Worm (Caenorhabditis elegans) whole organism, L1 larva: ENCODE measurements around the gene T20B12.7.

ENCODE experiments used
- F16B12.6 ChIP-seq: fragments of 150-350 bp; optimal IDR thresholded peaks from 2 replicates; lab custom pipeline; 2014; ENCODE audit warnings: missing biosample characterization, missing genetic modification characterization
- Y116A8C.19 ChIP-seq: sonication (generic microtip); optimal IDR thresholded peaks from 2 replicates; lab custom pipeline; 2016; ENCODE audit warnings: missing compliant biosample characterization, missing genetic modification characterization, borderline replicate concordance
- aha-1 ChIP-seq: fragments of 150-350 bp; optimal IDR thresholded peaks from 2 replicates; lab custom pipeline; 2014; ENCODE audit warnings: missing biosample characterization, missing genetic modification characterization
- alr-1 ChIP-seq: fragments of 200-800 bp; sonication (Bioruptor generic); optimal IDR thresholded peaks from 2 replicates; lab custom pipeline; 2018; ENCODE audit warnings: borderline replicate concordance, mild to moderate bottlenecking, missing genetic modification characterization, missing compliant biosample characterization
- aly-2 ChIP-seq: fragments of 150-350 bp; optimal IDR thresholded peaks from 2 replicates; lab custom pipeline; 2014; ENCODE audit warnings: missing biosample characterization, missing genetic modification characterization
- blmp-1 ChIP-seq: fragments of 150-350 bp; optimal IDR thresholded peaks from 2 replicates; lab custom pipeline; 2014; ENCODE audit warnings: missing biosample characterization, missing genetic modification characterization
- ceh-63 ChIP-seq: fragments of 200-800 bp; sonication (Bioruptor generic); optimal IDR thresholded peaks from 2 replicates; lab custom pipeline; 2018; ENCODE audit warnings: mild to moderate bottlenecking, missing genetic modification characterization, missing compliant biosample characterization
- ceh-82 ChIP-seq, 3 experiments: fragments of 150-350 bp in 1 of 3; sonication (generic microtip) in 2 of 3; optimal IDR thresholded peaks; 2 replicates each; lab custom pipeline; 2014 to 2017; ENCODE audit warnings: missing biosample characterization in 3 of 3, missing genetic modification characterization in 3 of 3
- ceh-88 ChIP-seq: fragments of 200-800 bp; sonication (Bioruptor generic); IDR thresholded peaks from 2 replicates; pipeline ENCODE4 v1.3.6; 2022; ENCODE audit warnings: missing genetic modification characterization, missing compliant biosample characterization
- ceh-90 ChIP-seq: sonication (generic microtip); optimal IDR thresholded peaks from 2 replicates; lab custom pipeline; 2016; ENCODE audit warnings: missing genetic modification characterization, missing compliant biosample characterization
- ces-1 ChIP-seq: fragments of 150-350 bp; optimal IDR thresholded peaks from 2 replicates; lab custom pipeline; 2014; ENCODE audit warnings: missing biosample characterization, missing genetic modification reagents, missing genetic modification characterization
- dsc-1 ChIP-seq: sonication (generic microtip); optimal IDR thresholded peaks from 2 replicates; lab custom pipeline; 2016; ENCODE audit warnings: mild to moderate bottlenecking, missing genetic modification characterization, missing compliant biosample characterization
- efl-1 ChIP-seq, 4 experiments: fragments of 150-350 bp; optimal IDR thresholded peaks in 3 of 4; peaks in 1 of 4; 1 replicate in 1 of 4; 2 replicates in 3 of 4; lab custom pipeline; 2014; ENCODE audit warnings: missing biosample characterization in 2 of 4, missing genetic modification characterization in 2 of 4, missing genetic modification reagents in 2 of 4
- efl-3 ChIP-seq: fragments of 200-800 bp; sonication (Bioruptor generic); optimal IDR thresholded peaks from 2 replicates; lab custom pipeline; 2018; ENCODE audit warnings: mild to moderate bottlenecking, missing genetic modification characterization, missing compliant biosample characterization
- egl-13 ChIP-seq: sonication (generic microtip); optimal IDR thresholded peaks from 2 replicates; lab custom pipeline; 2016; ENCODE audit warnings: missing genotype, missing genetic modification reagents, missing genetic modification characterization, missing compliant biosample characterization
- egl-27 ChIP-seq, 2 experiments: fragments of 150-350 bp in 1 of 2; sonication (generic microtip); optimal IDR thresholded peaks; 3 replicates each; lab custom pipeline; 2017 to 2018; ENCODE audit warnings: missing biosample characterization in 2 of 2, missing genetic modification characterization in 2 of 2, missing genetic modification reagents in 2 of 2
- ets-5 ChIP-seq: fragments of 200-800 bp; sonication (Bioruptor generic); IDR thresholded peaks from 2 replicates; pipeline ENCODE4 v1.3.6; 2022; ENCODE audit warnings: missing genetic modification characterization, missing compliant biosample characterization
- fkh-4 ChIP-seq: sonication (generic microtip); optimal IDR thresholded peaks from 2 replicates; lab custom pipeline; 2016; ENCODE audit warnings: missing compliant biosample characterization, missing genetic modification characterization, borderline replicate concordance
- grh-1 ChIP-seq: fragments of 200-800 bp; sonication (Bioruptor generic); IDR thresholded peaks from 2 replicates; pipeline ENCODE4 v1.3.6; 2022; ENCODE audit warnings: missing genetic modification reagents, missing genetic modification characterization, missing compliant biosample characterization
- hlh-4 ChIP-seq: sonication (generic microtip); optimal IDR thresholded peaks from 2 replicates; lab custom pipeline; 2016; ENCODE audit warnings: mild to moderate bottlenecking, missing genetic modification characterization, missing compliant biosample characterization
- hpl-2 ChIP-seq: fragments of 150-350 bp; optimal IDR thresholded peaks from 2 replicates; lab custom pipeline; 2014; ENCODE audit warnings: missing biosample characterization, missing genetic modification reagents, missing genetic modification characterization
- irx-1 ChIP-seq: sonication (generic microtip); optimal IDR thresholded peaks from 2 replicates; lab custom pipeline; 2016; ENCODE audit warnings: missing genetic modification characterization, missing compliant biosample characterization
- isw-1 ChIP-seq: fragments of 200-800 bp; sonication (Bioruptor generic); IDR thresholded peaks from 2 replicates; pipeline ENCODE4 v1.3.6; 2022; ENCODE audit warnings: missing genetic modification characterization, missing compliant biosample characterization
- jun-1 ChIP-seq: fragments of 150-350 bp; optimal IDR thresholded peaks from 2 replicates; lab custom pipeline; 2014; ENCODE audit warnings: missing biosample characterization, missing genetic modification reagents, missing genetic modification characterization
- lin-13 ChIP-seq: fragments of 150-350 bp; optimal IDR thresholded peaks from 2 replicates; lab custom pipeline; 2014; ENCODE audit warnings: missing biosample characterization, missing genetic modification reagents, missing genetic modification characterization
- lin-14 ChIP-seq: fragments of 200-800 bp; sonication (Bioruptor generic); optimal IDR thresholded peaks from 2 replicates; lab custom pipeline; 2018; ENCODE audit warnings: mild to moderate bottlenecking, missing genetic modification characterization, moderate library complexity, missing compliant biosample characterization
- lin-15B ChIP-seq: fragments of 150-350 bp; sonication (generic microtip); optimal IDR thresholded peaks from 3 replicates; lab custom pipeline; 2014; ENCODE audit warnings: missing biosample characterization, missing genetic modification characterization
- lin-35 ChIP-seq, 2 experiments: fragments of 150-350 bp; optimal IDR thresholded peaks; 2 replicates each; lab custom pipeline; 2014; ENCODE audit warnings: missing biosample characterization in 2 of 2, missing genetic modification characterization in 2 of 2, missing genetic modification reagents in 2 of 2
- lir-3 ChIP-seq: sonication (generic microtip); optimal IDR thresholded peaks from 2 replicates; lab custom pipeline; 2016; ENCODE audit warnings: mild to moderate bottlenecking, missing genetic modification characterization, moderate library complexity, missing compliant biosample characterization; ENCODE audit not compliant: poor library complexity
- lsy-2 ChIP-seq, 2 experiments: fragments of 150-350 bp; optimal IDR thresholded peaks; 2 replicates each; lab custom pipeline; 2014; ENCODE audit warnings: missing biosample characterization in 2 of 2, missing genetic modification characterization in 2 of 2
- mab-9 ChIP-seq: fragments of 200-800 bp; sonication (Bioruptor generic); IDR thresholded peaks from 2 replicates; pipeline ENCODE4 v1.3.6; 2022; ENCODE audit warnings: missing genetic modification reagents, missing genetic modification characterization, missing compliant biosample characterization
- mep-1 ChIP-seq: fragments of 150-350 bp; optimal IDR thresholded peaks from 2 replicates; lab custom pipeline; 2014; ENCODE audit warnings: missing biosample characterization, missing genetic modification characterization
- nhr-237 ChIP-seq: fragments of 150-350 bp; optimal IDR thresholded peaks from 2 replicates; lab custom pipeline; 2014; ENCODE audit warnings: missing biosample characterization, missing genetic modification characterization
- nhr-28 ChIP-seq: fragments of 150-350 bp; optimal IDR thresholded peaks from 2 replicates; lab custom pipeline; 2014; ENCODE audit warnings: missing biosample characterization, missing genetic modification characterization
- nhr-47 ChIP-seq: sonication (generic microtip); optimal IDR thresholded peaks from 2 replicates; lab custom pipeline; 2016; ENCODE audit warnings: mild to moderate bottlenecking, missing genetic modification characterization, moderate library complexity, missing compliant biosample characterization
- nhr-71 ChIP-seq: sonication (generic microtip); optimal IDR thresholded peaks from 2 replicates; lab custom pipeline; 2016; ENCODE audit warnings: mild to moderate bottlenecking, missing genetic modification characterization, moderate library complexity, missing compliant biosample characterization
- nhr-77 ChIP-seq: fragments of 150-350 bp; optimal IDR thresholded peaks from 2 replicates; lab custom pipeline; 2014; ENCODE audit warnings: missing biosample characterization, missing genetic modification characterization
- pag-3 ChIP-seq: sonication (generic microtip); optimal IDR thresholded peaks from 2 replicates; lab custom pipeline; 2017; ENCODE audit warnings: missing genetic modification characterization, mild to moderate bottlenecking, missing compliant biosample characterization, antibody characterized with exemption, borderline replicate concordance; ENCODE audit not compliant: insufficient read depth
- pax-3 ChIP-seq: fragments of 200-800 bp; sonication (Bioruptor generic); optimal IDR thresholded peaks from 2 replicates; lab custom pipeline; 2018; ENCODE audit warnings: mild to moderate bottlenecking, missing genetic modification characterization, moderate library complexity, missing compliant biosample characterization
- pqm-1 ChIP-seq: sonication (generic microtip); optimal IDR thresholded peaks from 3 replicates; lab custom pipeline; 2017; ENCODE audit warnings: missing biosample characterization, missing genetic modification characterization
- snpc-4 ChIP-seq: fragments of 150-350 bp; optimal IDR thresholded peaks from 2 replicates; lab custom pipeline; 2014; ENCODE audit warnings: missing biosample characterization, missing genetic modification characterization
- sox-4 ChIP-seq: sonication (generic microtip); optimal IDR thresholded peaks from 2 replicates; lab custom pipeline; 2016; ENCODE audit warnings: missing genetic modification characterization, missing compliant biosample characterization
- sptf-1 ChIP-seq: fragments of 150-350 bp; optimal IDR thresholded peaks from 2 replicates; lab custom pipeline; 2014; ENCODE audit warnings: missing biosample characterization, missing genetic modification characterization
- sup-37 ChIP-seq: fragments of 200-800 bp; sonication (Bioruptor generic); optimal IDR thresholded peaks from 2 replicates; lab custom pipeline; 2018; ENCODE audit warnings: mild to moderate bottlenecking, missing genetic modification characterization, missing compliant biosample characterization
- swsn-7 ChIP-seq: sonication (generic microtip); optimal IDR thresholded peaks from 2 replicates; lab custom pipeline; 2016; ENCODE audit warnings: missing genetic modification characterization, missing compliant biosample characterization
- unc-130 ChIP-seq: fragments of 150-350 bp; optimal IDR thresholded peaks from 2 replicates; lab custom pipeline; 2017; ENCODE audit warnings: missing biosample characterization, missing genetic modification characterization, inconsistent platforms
- unc-86 ChIP-seq: sonication (generic microtip); optimal IDR thresholded peaks from 2 replicates; lab custom pipeline; 2016; ENCODE audit warnings: missing genetic modification characterization, missing compliant biosample characterization
- unc-98 ChIP-seq: fragments of 200-800 bp; sonication (Bioruptor generic); IDR thresholded peaks from 2 replicates; pipeline ENCODE4 v1.3.6; 2022; ENCODE audit warnings: missing genetic modification characterization, missing compliant biosample characterization
- zag-1 ChIP-seq: fragments of 150-350 bp; optimal IDR thresholded peaks from 2 replicates; lab custom pipeline; 2014; ENCODE audit warnings: missing biosample characterization, missing genetic modification characterization
- ztf-11 ChIP-seq, 2 experiments: sonication (generic microtip); optimal IDR thresholded peaks; 2 replicates each; lab custom pipeline; 2016 to 2017; ENCODE audit warnings: missing genetic modification characterization in 2 of 2, missing biosample characterization in 1 of 2, missing compliant biosample characterization in 1 of 2
- ztf-4 ChIP-seq: fragments of 150-350 bp; optimal IDR thresholded peaks from 2 replicates; lab custom pipeline; 2014; ENCODE audit warnings: missing biosample characterization, missing genetic modification characterization

Gene T20B12.7

ce11 chrIII:7376143-7376802 lies 2.6 kb downstream of the T20B12.7 start:
- TF ChIP-seq mep-1 (peak; percentile 90), ceh-90 (tag; lab: Kevin White, UChicago) (no peak), alr-1 (tag; lab: Kevin White, UChicago) (no peak), ztf-11 (tag; optimal IDR thresholded peaks at IDR 0.05; lab: Kevin White, UChicago) (no peak), Y116A8C.19 (no peak), hlh-4 (tag; lab: Kevin White, UChicago) (no peak), aha-1 (tag; lab: Kevin White, UChicago) (no peak), irx-1 (tag; lab: Kevin White, UChicago) (peak; percentile 64), lin-15B (tag; lab: Kevin White, UChicago) (no peak), swsn-7 (tag; lab: Kevin White, UChicago) (peak; percentile 68), ztf-4 (tag; lab: Kevin White, UChicago) (peak; percentile 87), mab-9 (GFP tag; lab: Robert Waterston, UW) (no peak), efl-1 (optimal IDR thresholded peaks at IDR 0.05; lab: Kevin White, UChicago) (peak; percentile 10 to 50), efl-1 (GFP tag; optimal IDR thresholded peaks at IDR 0.05 in 1 of 2; lab: Kevin White, UChicago) (peak; percentile 26 to 93), nhr-71 (peak; percentile 93), isw-1 (GFP tag; lab: Robert Waterston, UW) (no peak), hpl-2 (GFP tag; lab: Kevin White, UChicago) (peak; percentile 31), unc-130 (peak; percentile 17), jun-1 (tag; lab: Kevin White, UChicago) (peak; percentile 58), sup-37 (no peak), unc-86 (tag; lab: Kevin White, UChicago) (no peak), ceh-88 (GFP tag; lab: Robert Waterston, UW) (no peak), nhr-28 (tag; lab: Kevin White, UChicago) (no peak), fkh-4 (tag; lab: Kevin White, UChicago) (no peak), dsc-1 (tag; lab: Kevin White, UChicago) (peak; percentile 14), lin-14 (GFP tag; lab: Kevin White, UChicago) (peak; percentile 90), lir-3 (tag; lab: Kevin White, UChicago) (peak; percentile 52), ceh-63 (GFP tag; lab: Kevin White, UChicago) (no peak), sox-4 (no peak), egl-27 (tag; optimal IDR thresholded peaks at IDR 0.05; lab: Kevin White, UChicago) (peak in 1 of 2 experiments; percentile 17), ces-1 (GFP tag; lab: Kevin White, UChicago) (no peak), zag-1 (tag; lab: Kevin White, UChicago) (no peak), grh-1 (GFP tag; lab: Robert Waterston, UW) (peak; percentile 89), pag-3 (tag; lab: Kevin White, UChicago) (no peak), ceh-82 (tag; optimal IDR thresholded peaks at IDR 0.05; lab: Kevin White, UChicago) (peak in 1 of 3 experiments; percentile 19), lin-13 (peak; percentile 38), unc-98 (GFP tag; lab: Robert Waterston, UW) (no peak), aly-2 (tag; lab: Kevin White, UChicago) (peak; percentile 27), nhr-77 (peak; percentile 4), efl-3 (GFP tag; lab: Kevin White, UChicago) (no peak), F16B12.6 (peak; percentile 27), nhr-47 (tag; lab: Kevin White, UChicago) (peak; percentile 79), nhr-237 (tag; lab: Kevin White, UChicago) (peak; percentile 13), blmp-1 (peak; percentile 89), sptf-1 (tag; lab: Kevin White, UChicago) (no peak), ets-5 (GFP tag; lab: Robert Waterston, UW) (no peak), snpc-4 (tag; lab: Kevin White, UChicago) (no peak), pax-3 (tag; lab: Kevin White, UChicago) (no peak), lin-35 (GFP tag; optimal IDR thresholded peaks at IDR 0.05; lab: Kevin White, UChicago) (peak; percentile 36 to 85), pqm-1 (tag; lab: Kevin White, UChicago) (no peak), egl-13 (tag; lab: Kevin White, UChicago) (no peak), lsy-2 (tag; optimal IDR thresholded peaks at IDR 0.05; lab: Kevin White, UChicago) (peak; percentile 55 to 64)
